Worm (Caenorhabditis elegans) whole organism, L1 larva: ENCODE data around the gene F02C12.1.
"Not testable (repeated sequence)": the region's sequence is repeated elsewhere in the genome, so short reads cannot be mapped to it uniquely, and the experiment has no call there.

Experiments
- aha-1 ChIP-seq: fragments of 150-350 bp; optimal IDR thresholded peaks from 2 replicates; lab custom pipeline; 2014; ENCODE audit warnings: missing biosample characterization, missing genetic modification characterization
- aly-2 ChIP-seq: fragments of 150-350 bp; optimal IDR thresholded peaks from 2 replicates; lab custom pipeline; 2014; ENCODE audit warnings: missing biosample characterization, missing genetic modification characterization
- blmp-1 ChIP-seq: fragments of 150-350 bp; optimal IDR thresholded peaks from 2 replicates; lab custom pipeline; 2014; ENCODE audit warnings: missing biosample characterization, missing genetic modification characterization
- ceh-8 ChIP-seq: fragments of 200-800 bp; sonication (Bioruptor generic); optimal IDR thresholded peaks from 2 replicates; lab custom pipeline; 2018; ENCODE audit warnings: mild to moderate bottlenecking, missing genetic modification characterization, moderate library complexity, missing compliant biosample characterization
- ceh-82 ChIP-seq, 3 experiments: fragments of 150-350 bp in 1 of 3; sonication (generic microtip) in 2 of 3; optimal IDR thresholded peaks; 2 replicates each; lab custom pipeline; 2014 to 2017; ENCODE audit warnings: missing biosample characterization in 3 of 3, missing genetic modification characterization in 3 of 3
- dsc-1 ChIP-seq: sonication (generic microtip); optimal IDR thresholded peaks from 2 replicates; lab custom pipeline; 2016; ENCODE audit warnings: mild to moderate bottlenecking, missing genetic modification characterization, missing compliant biosample characterization
- efl-1 ChIP-seq, 4 experiments: fragments of 150-350 bp; optimal IDR thresholded peaks in 3 of 4; peaks in 1 of 4; 1 replicate in 1 of 4; 2 replicates in 3 of 4; lab custom pipeline; 2014; ENCODE audit warnings: missing biosample characterization in 2 of 4, missing genetic modification characterization in 2 of 4, missing genetic modification reagents in 2 of 4
- elt-2 ChIP-seq: sonication (generic microtip); optimal IDR thresholded peaks from 2 replicates; lab custom pipeline; 2016; ENCODE audit warnings: missing genetic modification characterization, mild to moderate bottlenecking, inconsistent platforms, missing compliant biosample characterization, missing genetic modification reagents
- elt-3 ChIP-seq, 6 experiments: fragments of 150-350 bp in 1 of 6; sonication (generic microtip); optimal IDR thresholded peaks; 2 replicates each; lab custom pipeline; 2017 to 2018; ENCODE audit warnings: missing biosample characterization in 6 of 6, missing genetic modification characterization in 6 of 6, inconsistent platforms in 1 of 6
- fkh-8 ChIP-seq: sonication (generic microtip); optimal IDR thresholded peaks from 2 replicates; lab custom pipeline; 2016; ENCODE audit warnings: mild to moderate bottlenecking, missing genetic modification characterization, missing compliant biosample characterization
- fos-1 ChIP-seq: fragments of 150-350 bp; optimal IDR thresholded peaks from 2 replicates; lab custom pipeline; 2014; ENCODE audit warnings: missing biosample characterization, missing genetic modification characterization
- hpl-2 ChIP-seq: fragments of 150-350 bp; optimal IDR thresholded peaks from 2 replicates; lab custom pipeline; 2014; ENCODE audit warnings: missing biosample characterization, missing genetic modification reagents, missing genetic modification characterization
- irx-1 ChIP-seq: sonication (generic microtip); optimal IDR thresholded peaks from 2 replicates; lab custom pipeline; 2016; ENCODE audit warnings: missing genetic modification characterization, missing compliant biosample characterization
- isw-1 ChIP-seq: fragments of 200-800 bp; sonication (Bioruptor generic); IDR thresholded peaks from 2 replicates; pipeline ENCODE4 v1.3.6; 2022; ENCODE audit warnings: missing genetic modification characterization, missing compliant biosample characterization
- lin-13 ChIP-seq: fragments of 150-350 bp; optimal IDR thresholded peaks from 2 replicates; lab custom pipeline; 2014; ENCODE audit warnings: missing biosample characterization, missing genetic modification reagents, missing genetic modification characterization
- lin-15B ChIP-seq: fragments of 150-350 bp; sonication (generic microtip); optimal IDR thresholded peaks from 3 replicates; lab custom pipeline; 2014; ENCODE audit warnings: missing biosample characterization, missing genetic modification characterization
- lin-35 ChIP-seq, 2 experiments: fragments of 150-350 bp; optimal IDR thresholded peaks; 2 replicates each; lab custom pipeline; 2014; ENCODE audit warnings: missing biosample characterization in 2 of 2, missing genetic modification characterization in 2 of 2, missing genetic modification reagents in 2 of 2
- lin-39 ChIP-seq: fragments of 150-350 bp; optimal IDR thresholded peaks from 2 replicates; lab custom pipeline; 2014; ENCODE audit warnings: missing biosample characterization, missing genetic modification reagents, missing genetic modification characterization
- lir-3 ChIP-seq: sonication (generic microtip); optimal IDR thresholded peaks from 2 replicates; lab custom pipeline; 2016; ENCODE audit warnings: mild to moderate bottlenecking, missing genetic modification characterization, moderate library complexity, missing compliant biosample characterization; ENCODE audit not compliant: poor library complexity
- lsy-2 ChIP-seq, 2 experiments: fragments of 150-350 bp; optimal IDR thresholded peaks; 2 replicates each; lab custom pipeline; 2014; ENCODE audit warnings: missing biosample characterization in 2 of 2, missing genetic modification characterization in 2 of 2
- nhr-11 ChIP-seq: fragments of 150-350 bp; optimal IDR thresholded peaks from 2 replicates; lab custom pipeline; 2014; ENCODE audit warnings: missing biosample characterization, missing genetic modification characterization
- nhr-12 ChIP-seq: sonication (generic microtip); optimal IDR thresholded peaks from 2 replicates; lab custom pipeline; 2017; ENCODE audit warnings: missing biosample characterization, missing genetic modification characterization
- nhr-20 ChIP-seq: sonication (generic microtip); optimal IDR thresholded peaks from 2 replicates; lab custom pipeline; 2016; ENCODE audit warnings: mild to moderate bottlenecking, missing genetic modification characterization, missing compliant biosample characterization
- nhr-237 ChIP-seq: fragments of 150-350 bp; optimal IDR thresholded peaks from 2 replicates; lab custom pipeline; 2014; ENCODE audit warnings: missing biosample characterization, missing genetic modification characterization
- nhr-47 ChIP-seq: sonication (generic microtip); optimal IDR thresholded peaks from 2 replicates; lab custom pipeline; 2016; ENCODE audit warnings: mild to moderate bottlenecking, missing genetic modification characterization, moderate library complexity, missing compliant biosample characterization
- nhr-85 ChIP-seq: sonication (generic microtip); peaks from one replicate; lab custom pipeline; 2016; ENCODE audit warnings: missing genetic modification characterization, inconsistent platforms, missing compliant biosample characterization
- nhr-90 ChIP-seq: sonication (generic microtip); optimal IDR thresholded peaks from 2 replicates; lab custom pipeline; 2016; ENCODE audit warnings: mild to moderate bottlenecking, missing genetic modification characterization, missing compliant biosample characterization; ENCODE audit not compliant: poor library complexity
- pag-3 ChIP-seq: sonication (generic microtip); optimal IDR thresholded peaks from 2 replicates; lab custom pipeline; 2017; ENCODE audit warnings: missing genetic modification characterization, mild to moderate bottlenecking, missing compliant biosample characterization, antibody characterized with exemption, borderline replicate concordance; ENCODE audit not compliant: insufficient read depth
- pqm-1 ChIP-seq: sonication (generic microtip); optimal IDR thresholded peaks from 3 replicates; lab custom pipeline; 2017; ENCODE audit warnings: missing biosample characterization, missing genetic modification characterization
- sptf-1 ChIP-seq: fragments of 150-350 bp; optimal IDR thresholded peaks from 2 replicates; lab custom pipeline; 2014; ENCODE audit warnings: missing biosample characterization, missing genetic modification characterization
- sup-37 ChIP-seq: fragments of 200-800 bp; sonication (Bioruptor generic); optimal IDR thresholded peaks from 2 replicates; lab custom pipeline; 2018; ENCODE audit warnings: mild to moderate bottlenecking, missing genetic modification characterization, missing compliant biosample characterization
- unc-130 ChIP-seq: fragments of 150-350 bp; optimal IDR thresholded peaks from 2 replicates; lab custom pipeline; 2017; ENCODE audit warnings: missing biosample characterization, missing genetic modification characterization, inconsistent platforms
- unc-30 ChIP-seq: sonication (generic microtip); optimal IDR thresholded peaks from 2 replicates; lab custom pipeline; 2017; ENCODE audit warnings: missing biosample characterization, missing genetic modification characterization
- unc-86 ChIP-seq: sonication (generic microtip); optimal IDR thresholded peaks from 2 replicates; lab custom pipeline; 2016; ENCODE audit warnings: missing genetic modification characterization, missing compliant biosample characterization
- unc-98 ChIP-seq: fragments of 200-800 bp; sonication (Bioruptor generic); IDR thresholded peaks from 2 replicates; pipeline ENCODE4 v1.3.6; 2022; ENCODE audit warnings: missing genetic modification characterization, missing compliant biosample characterization
- xbp-1 ChIP-seq: sonication (generic microtip); optimal IDR thresholded peaks from 2 replicates; lab custom pipeline; 2016; ENCODE audit warnings: missing genetic modification characterization, missing compliant biosample characterization
- ztf-4 ChIP-seq: fragments of 150-350 bp; optimal IDR thresholded peaks from 2 replicates; lab custom pipeline; 2014; ENCODE audit warnings: missing biosample characterization, missing genetic modification characterization

The F02C12.1 gene

DNA sequence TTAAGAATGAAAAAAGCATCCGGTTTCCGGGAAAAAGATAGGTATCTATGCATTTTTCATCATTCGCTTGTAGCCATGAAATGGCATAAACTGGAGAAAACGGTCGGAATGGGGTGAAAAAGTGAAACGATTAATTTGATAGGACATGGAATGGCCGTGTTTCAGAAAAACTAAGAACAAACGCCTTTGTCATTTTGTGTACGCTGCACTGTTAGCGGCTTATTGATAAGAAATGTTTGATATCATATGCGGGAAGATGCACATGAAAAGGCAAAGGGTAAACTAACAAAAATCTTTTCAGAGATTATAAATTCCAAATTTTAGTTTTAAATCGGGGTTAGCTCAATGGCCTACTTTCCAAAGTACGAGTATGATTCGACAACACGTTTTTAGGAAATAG lies 19.2 kb downstream of the F02C12.1 start:
- TF ChIP-seq elt-2 (peak; percentile 57), nhr-12 (tag; lab: Kevin White, UChicago) (no peak), lin-35 (GFP tag; optimal IDR thresholded peaks at IDR 0.05; lab: Kevin White, UChicago) (peak in 1 of 2 experiments; percentile 3)

ce11 chrX:13423340-13423739 lies 21.5 kb downstream of the F02C12.1 start, which contains the start of gene fkh-3:
Gene fkh-3 (minus strand): TSS chrX:13423440.
- no peak for TF ChIP-seq elt-2

DNA sequence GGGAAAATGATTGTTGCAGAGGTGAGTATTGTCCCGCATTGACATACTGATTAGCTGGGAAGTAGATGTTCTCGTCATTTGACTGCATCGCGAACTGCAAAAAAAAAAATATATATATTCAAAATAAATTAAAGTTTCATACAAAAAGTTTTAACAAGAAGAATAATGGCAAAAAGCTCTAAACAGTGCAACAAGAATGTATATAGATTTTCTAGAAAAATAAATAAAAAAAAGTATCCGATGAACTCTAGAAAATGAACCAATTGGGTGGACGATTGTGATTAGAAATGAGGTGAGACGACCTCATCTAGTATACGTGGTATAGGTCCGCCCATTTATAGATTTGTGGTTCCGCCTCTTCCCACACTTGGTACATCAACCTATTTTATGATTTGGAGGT lies 26.9 kb downstream of the F02C12.1 start, which contains the start of gene fkh-4:
Gene fkh-4, minus strand, starts transcription at position 101 of the 400 bp plus-strand sequence.
- not testable (repeated sequence) for TF ChIP-seq blmp-1; efl-1 (optimal IDR thresholded peaks at IDR 0.05; lab: Kevin White, UChicago); efl-1 (GFP tag; optimal IDR thresholded peaks at IDR 0.05 in 1 of 2; lab: Kevin White, UChicago); hpl-2

DNA sequence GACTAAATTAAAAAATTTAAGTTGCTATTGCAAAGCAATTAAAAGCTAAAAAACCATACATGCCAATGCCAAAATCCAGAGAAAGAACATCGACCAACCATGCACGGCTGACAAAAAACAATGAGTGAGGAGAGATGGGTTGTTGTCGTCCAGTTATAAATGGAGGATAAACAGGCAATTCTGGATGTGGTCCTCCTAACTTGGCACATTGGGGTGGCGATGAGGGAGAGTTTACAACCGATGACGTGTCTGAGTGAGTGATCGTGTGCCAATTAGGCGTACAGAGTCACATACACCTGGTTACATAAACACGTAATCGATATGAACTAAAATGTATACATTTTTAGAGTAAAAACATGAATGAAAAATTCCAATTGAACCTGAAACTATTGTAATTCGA lies 29.5 kb downstream of the F02C12.1 start, which contains the start of gene C29F7.10:
Gene C29F7.10, minus strand, starts transcription at position 101 of the 400 bp plus-strand sequence.
- TF ChIP-seq unc-30 (tag; lab: Kevin White, UChicago); sup-37 (GFP tag; lab: Kevin White, UChicago); lin-15B: not testable (repeated sequence)

- TF ChIP-seq lir-3 (no peak), unc-98 (GFP tag; lab: Robert Waterston, UW) (no peak), dsc-1 (tag; lab: Kevin White, UChicago) (peak; percentile 21), lin-39 (tag; lab: Kevin White, UChicago) (no peak), fos-1 (no peak), nhr-237 (no peak), elt-2 (no peak)
These were observed 33.2 kb downstream of the F02C12.1 start for ce11 chrX:13435116-13435515.

ce11 chrX:13435790-13436472 lies 34.0 kb downstream of the F02C12.1 start, which contains the start of gene jmjd-3.3:
Gene jmjd-3.3 (plus strand): TSS chrX:13436422.
- TF ChIP-seq efl-1 (optimal IDR thresholded peaks at IDR 0.05; lab: Kevin White, UChicago) (no peak), efl-1 (GFP tag; optimal IDR thresholded peaks at IDR 0.05 in 1 of 2; lab: Kevin White, UChicago) (peak in 1 of 2 experiments; percentile 43), sptf-1 (tag; lab: Kevin White, UChicago) (no peak)

ce11 chrX:13442446-13442845 lies 40.6 kb downstream of the F02C12.1 start:
- TF ChIP-seq pag-3 (tag; lab: Kevin White, UChicago) = no peak
- TF ChIP-seq aha-1 (tag; lab: Kevin White, UChicago) = no peak
- no peak for TF ChIP-seq pqm-1 (tag; lab: Kevin White, UChicago)
- no peak for TF ChIP-seq elt-2
- TF ChIP-seq elt-3 (tag; optimal IDR thresholded peaks at IDR 0.05; lab: Kevin White, UChicago) = no peak
- peak; percentile 47 for TF ChIP-seq fkh-8 (tag; lab: Kevin White, UChicago)
- TF ChIP-seq unc-86 (tag; lab: Kevin White, UChicago) = peak; percentile 25
- TF ChIP-seq nhr-237 = no peak
- TF ChIP-seq ztf-4 (tag; lab: Kevin White, UChicago) = no peak
- TF ChIP-seq ceh-82 (tag; optimal IDR thresholded peaks at IDR 0.05; lab: Kevin White, UChicago) = peak; percentile 9 to 48 (median 45)
- TF ChIP-seq lin-15B = no peak
- TF ChIP-seq nhr-20 = peak; percentile 46
- peak; percentile 5 to 44 for TF ChIP-seq lsy-2 (tag; optimal IDR thresholded peaks at IDR 0.05; lab: Kevin White, UChicago)
- TF ChIP-seq aly-2 (tag; lab: Kevin White, UChicago) = no peak
- no peak for TF ChIP-seq nhr-12 (tag; lab: Kevin White, UChicago)
- TF ChIP-seq nhr-47 = peak; percentile 79
- TF ChIP-seq irx-1 (tag; lab: Kevin White, UChicago) = no peak
- no peak for TF ChIP-seq nhr-85 (tag; lab: Kevin White, UChicago)
- TF ChIP-seq efl-1 (optimal IDR thresholded peaks at IDR 0.05; lab: Kevin White, UChicago) = no peak
- peak in 1 of 2 experiments; percentile 41 for TF ChIP-seq efl-1 (GFP tag; optimal IDR thresholded peaks at IDR 0.05 in 1 of 2; lab: Kevin White, UChicago)
- peak; percentile 30 for TF ChIP-seq xbp-1 (tag; lab: Kevin White, UChicago)
- no peak for TF ChIP-seq lin-13 (GFP tag; lab: Kevin White, UChicago)
- TF ChIP-seq ceh-8 (GFP tag; lab: Kevin White, UChicago) = no peak
- TF ChIP-seq unc-130 (tag; lab: Kevin White, UChicago) = no peak
- peak; percentile 36 for TF ChIP-seq nhr-90
- no peak for TF ChIP-seq nhr-11
- peak; percentile 81 for TF ChIP-seq dsc-1 (tag; lab: Kevin White, UChicago)
- TF ChIP-seq isw-1 (GFP tag; lab: Robert Waterston, UW) = peak; percentile 11; the same call in 1 of the 2 replicates
- TF ChIP-seq unc-30 (tag; lab: Kevin White, UChicago) = no peak
